Fruit fly (Drosophila melanogaster): ENCODE results near the gene ND-51.

- TF ChIP-seq bcd (GFP tag; optimal IDR thresholded peaks at IDR 0.05) (no peak), lbe (GFP tag; optimal IDR thresholded peaks at IDR 0.05) (no peak), schlank (tag; optimal IDR thresholded peaks at IDR 0.05) (no peak), Dll (GFP tag; IDR thresholded peaks at IDR 0.05; ENCODE audit: partially characterized antibody) (0 out of 4 replicates have a peak, but pooled peaks have one; percentile 19), insv (GFP tag; optimal IDR thresholded peaks at IDR 0.05) (no peak), Mrtf (GFP tag; IDR thresholded peaks at IDR 0.05) (no peak), CG3995 (GFP tag; optimal IDR thresholded peaks at IDR 0.05) (no peak), Kr (GFP tag; optimal IDR thresholded peaks at IDR 0.05) (no peak), exex (tag; optimal IDR thresholded peaks at IDR 0.05) (no peak), pan (optimal IDR thresholded peaks at IDR 0.05) (no peak), pan (GFP tag; optimal IDR thresholded peaks at IDR 0.05 in 1 of 2, IDR thresholded peaks at IDR 0.05 in 1 of 2) (no peak), Dfd (GFP tag; optimal IDR thresholded peaks at IDR 0.05) (no peak), Ets65A (GFP tag) (no peak), CG11398 (GFP tag; optimal IDR thresholded peaks at IDR 0.05) (no peak), HLH4C (GFP tag; IDR thresholded peaks at IDR 0.05; ENCODE audit: partially characterized antibody) (no peak)
These were observed 25.8 kb downstream of the ND-51 start, which contains the start of gene mtm for dm6 chr2L:6036710-6037109.
